Fruit fly (Drosophila melanogaster): ENCODE data around the gene CG15743.
A peak's percentile ranks its signal among the peaks of the same experiment; 100 is the strongest.

Gene CG15743

dm6 chrX:13238294-13238917 is 47.1 kb upstream of the CG15743 start (continued):
- TF ChIP-seq tgo (GFP tag; IDR thresholded peaks at IDR 0.05) (peak; percentile 30; the same call in 1 of the 3 replicates), crol (GFP tag; IDR thresholded peaks at IDR 0.05) (peak; percentile 83), Hey (tag; optimal IDR thresholded peaks at IDR 0.05) (no peak), gfzf (GFP tag; optimal IDR thresholded peaks at IDR 0.05) (no peak), hkb (optimal IDR thresholded peaks at IDR 0.05) (no peak), hkb (GFP tag; IDR thresholded peaks at IDR 0.05) (no peak), D19A (tag; optimal IDR thresholded peaks at IDR 0.05) (no peak), insv (GFP tag; optimal IDR thresholded peaks at IDR 0.05) (no peak), CG4617 (GFP tag; optimal IDR thresholded peaks at IDR 0.05; ENCODE audit: borderline replicate concordance) (no peak), Poxn (GFP tag; IDR thresholded peaks at IDR 0.05) (no peak), CG15011 (GFP tag; optimal IDR thresholded peaks at IDR 0.05) (no peak), CG13624 (GFP tag; optimal IDR thresholded peaks at IDR 0.05) (no peak), rib (GFP tag; IDR thresholded peaks at IDR 0.05) (no peak), CG4282 (GFP tag; optimal IDR thresholded peaks at IDR 0.05) (no peak), Xrp1 (GFP tag; IDR thresholded peaks at IDR 0.05) (peak; percentile 34; the same call in 1 of the 2 replicates), CG18619 (GFP tag; optimal IDR thresholded peaks at IDR 0.05) (no peak), CG1529 (GFP tag; optimal IDR thresholded peaks at IDR 0.05) (no peak), corto (GFP tag; optimal IDR thresholded peaks at IDR 0.05) (no peak), Atf-2 (GFP tag; optimal IDR thresholded peaks at IDR 0.05) (no peak), Meics (GFP tag; optimal IDR thresholded peaks at IDR 0.05) (no peak), gsb-n (tag; optimal IDR thresholded peaks at IDR 0.05) (no peak), Lim3 (GFP tag; IDR thresholded peaks at IDR 0.05) (no peak), tup (GFP tag; optimal IDR thresholded peaks at IDR 0.05) (no peak), Atf6 (GFP tag; IDR thresholded peaks at IDR 0.05) (no peak), CG10209 (GFP tag; optimal IDR thresholded peaks at IDR 0.05) (no peak), chif (GFP tag; optimal IDR thresholded peaks at IDR 0.05) (peak; percentile 4 to 17), lilli (GFP tag; optimal IDR thresholded peaks at IDR 0.05) (no peak), mld (GFP tag; IDR thresholded peaks at IDR 0.05; ENCODE audit: partially characterized antibody) (no peak), BtbVII (GFP tag; optimal IDR thresholded peaks at IDR 0.05) (no peak), cwo (GFP tag; optimal IDR thresholded peaks at IDR 0.05) (no peak), Mad (GFP tag; optimal IDR thresholded peaks at IDR 0.05) (no peak), luna (GFP tag; optimal IDR thresholded peaks at IDR 0.05) (no peak), chn (GFP tag; optimal IDR thresholded peaks at IDR 0.05) (peak; percentile 0), CG11695 (GFP tag; IDR thresholded peaks at IDR 0.05) (no peak), toy (GFP tag; IDR thresholded peaks at IDR 0.05) (no peak), az2 (GFP tag; optimal IDR thresholded peaks at IDR 0.05) (peak; percentile 4), MTF-1 (GFP tag; optimal IDR thresholded peaks at IDR 0.05; ENCODE audit: borderline replicate concordance) (no peak), gsb (GFP tag; IDR thresholded peaks at IDR 0.05) (no peak), zf30C (GFP tag; optimal IDR thresholded peaks at IDR 0.05) (no peak), ssp (GFP tag; IDR thresholded peaks at IDR 0.05) (no peak), ftz-f1 (GFP tag; optimal IDR thresholded peaks at IDR 0.05) (no peak), CG9876 (GFP tag; optimal IDR thresholded peaks at IDR 0.05) (no peak), otp (GFP tag; IDR thresholded peaks at IDR 0.05) (no peak), ro (GFP tag; IDR thresholded peaks at IDR 0.05) (no peak), peb (GFP tag; IDR thresholded peaks at IDR 0.05) (no peak), CG9797 (GFP tag; optimal IDR thresholded peaks at IDR 0.05) (no peak), sens-2 (GFP tag; IDR thresholded peaks at IDR 0.05) (no peak), Taf1 (GFP tag; IDR thresholded peaks at IDR 0.05) (no peak), Rfx (GFP tag; IDR thresholded peaks at IDR 0.05) (no peak), CG8924 (tag; optimal IDR thresholded peaks at IDR 0.05) (peak; percentile 7), trem (tag; optimal IDR thresholded peaks at IDR 0.05) (no peak), Fer3 (tag; optimal IDR thresholded peaks at IDR 0.05) (no peak)

All from whole organism, embryonic.